Fruit fly (Drosophila melanogaster) whole organism, embryonic: ENCODE measurements around the gene hob.

ENCODE experiments used
- CG10366 ChIP-seq: fragments of 200-800 bp; sonication (Bioruptor generic); IDR thresholded peaks from 2 replicates; pipeline ENCODE4 v1.3.6; 2022; ENCODE audit warnings: missing biosample characterization, missing genetic modification characterization
- CG10431 ChIP-seq: fragments of 200-800 bp; sonication (Bioruptor generic); optimal IDR thresholded peaks from 3 replicates; lab custom pipeline; 2018; ENCODE audit warnings: missing biosample characterization, mild to moderate bottlenecking, missing genetic modification characterization
- CG10959 ChIP-seq: fragments of 200-800 bp; sonication (Bioruptor generic); IDR thresholded peaks from 2 replicates; pipeline ENCODE4 v1.3.6; 2022; ENCODE audit warnings: missing biosample characterization, missing genetic modification characterization
- CG12155 ChIP-seq: fragments of 200-800 bp; sonication (Bioruptor generic); optimal IDR thresholded peaks from 3 replicates; lab custom pipeline; 2016; ENCODE audit warnings: missing biosample characterization, missing genetic modification characterization
- CG12744 ChIP-seq: fragments of 200-800 bp; sonication (Bioruptor generic); optimal IDR thresholded peaks from 2 replicates; lab custom pipeline; 2016; ENCODE audit warnings: missing biosample characterization, missing genetic modification characterization
- CG13424 ChIP-seq: fragments of 200-800 bp; sonication (Bioruptor generic); optimal IDR thresholded peaks from 2 replicates; lab custom pipeline; 2019; ENCODE audit warnings: missing biosample characterization, mild to moderate bottlenecking, missing genetic modification characterization, moderate library complexity
- CG14965 ChIP-seq: fragments of 200-800 bp; sonication (Bioruptor generic); optimal IDR thresholded peaks from 2 replicates; lab custom pipeline; 2016; ENCODE audit warnings: missing biosample characterization, missing genetic modification characterization, borderline replicate concordance
- CG15514 ChIP-seq: fragments of 200-800 bp; sonication (Bioruptor generic); optimal IDR thresholded peaks from 3 replicates; lab custom pipeline; 2017; ENCODE audit warnings: missing biosample characterization, missing genetic modification characterization, mild to moderate bottlenecking, moderate library complexity, missing genetic modification reagents
- CG1602 ChIP-seq: fragments of 200-800 bp; sonication (Bioruptor generic); optimal IDR thresholded peaks from 3 replicates; lab custom pipeline; 2016; ENCODE audit warnings: missing biosample characterization, missing genetic modification characterization
- CG1603 ChIP-seq: fragments of 200-800 bp; sonication (Bioruptor generic); optimal IDR thresholded peaks from 2 replicates; lab custom pipeline; 2019; ENCODE audit warnings: missing biosample characterization, mild to moderate bottlenecking, missing genetic modification characterization, moderate library complexity
- CG17829 ChIP-seq: fragments of 200-800 bp; optimal IDR thresholded peaks from 2 replicates; lab custom pipeline; 2019; ENCODE audit warnings: missing biosample characterization, mild to moderate bottlenecking, missing genetic modification characterization, moderate library complexity
- CG18011 ChIP-seq: fragments of 200-800 bp; sonication (Bioruptor generic); optimal IDR thresholded peaks from 2 replicates; lab custom pipeline; 2017; ENCODE audit warnings: missing biosample characterization, missing genetic modification characterization, mild to moderate bottlenecking, moderate library complexity, missing genotype
- CG18262 ChIP-seq: fragments of 200-800 bp; optimal IDR thresholded peaks from 3 replicates; lab custom pipeline; 2019; ENCODE audit warnings: missing biosample characterization, mild to moderate bottlenecking, missing genetic modification characterization, moderate library complexity
- CG18599 ChIP-seq: fragments of 200-800 bp; sonication (Bioruptor generic); optimal IDR thresholded peaks from 3 replicates; lab custom pipeline; 2017; ENCODE audit warnings: missing biosample characterization, missing genetic modification characterization, mild to moderate bottlenecking, moderate library complexity, missing genetic modification reagents
- CG2678 ChIP-seq: fragments of 200-800 bp; sonication (Bioruptor generic); optimal IDR thresholded peaks from 3 replicates; lab custom pipeline; 2019; ENCODE audit warnings: missing biosample characterization, mild to moderate bottlenecking, missing genetic modification characterization, moderate library complexity
- CG32772 ChIP-seq: fragments of 200-800 bp; sonication (Bioruptor generic); IDR thresholded peaks from 2 replicates; pipeline ENCODE4 v1.3.6; 2022; ENCODE audit warnings: missing biosample characterization, missing genetic modification characterization
- CG3281 ChIP-seq: fragments of 200-800 bp; sonication (Bioruptor generic); optimal IDR thresholded peaks from 3 replicates; lab custom pipeline; 2017; ENCODE audit warnings: missing biosample characterization, mild to moderate bottlenecking, missing genetic modification characterization
- CG34422 ChIP-seq: fragments of 200-800 bp; sonication (Bioruptor generic); IDR thresholded peaks from 3 replicates; pipeline ENCODE4 v1.3.6; 2022; ENCODE audit warnings: missing biosample characterization, missing genetic modification characterization
- CG3995 ChIP-seq: fragments of 200-800 bp; sonication (Bioruptor generic); optimal IDR thresholded peaks from 3 replicates; lab custom pipeline; 2016; ENCODE audit warnings: missing biosample characterization, missing genetic modification characterization
- CG6689 ChIP-seq: fragments of 200-800 bp; sonication (Bioruptor generic); IDR thresholded peaks from 2 replicates; pipeline ENCODE4 v1.3.6; 2022; ENCODE audit warnings: missing biosample characterization, missing genetic modification characterization
- CG6765 ChIP-seq: fragments of 200-800 bp; sonication (Bioruptor generic); optimal IDR thresholded peaks from 3 replicates; lab custom pipeline; 2017; ENCODE audit warnings: missing biosample characterization, mild to moderate bottlenecking, missing genetic modification characterization
- CG6791 ChIP-seq: fragments of 200-800 bp; sonication (Bioruptor generic); IDR thresholded peaks from 3 replicates; pipeline ENCODE4 v1.3.6; 2022; ENCODE audit warnings: missing biosample characterization, missing genetic modification characterization; ENCODE audit not compliant: partially characterized antibody
- CG7271 ChIP-seq: fragments of 200-800 bp; sonication (Bioruptor generic); optimal IDR thresholded peaks from 2 replicates; lab custom pipeline; 2018; ENCODE audit warnings: missing biosample characterization, mild to moderate bottlenecking, missing genetic modification characterization, moderate library complexity
- CG7357 ChIP-seq: fragments of 200-800 bp; sonication (Bioruptor generic); IDR thresholded peaks from 3 replicates; pipeline ENCODE4 v1.3.6; 2022; ENCODE audit warnings: missing biosample characterization, missing genetic modification characterization
- CG8359 ChIP-seq: fragments of 200-800 bp; sonication (Bioruptor generic); optimal IDR thresholded peaks from 2 replicates; lab custom pipeline; 2017; ENCODE audit warnings: missing biosample characterization, mild to moderate bottlenecking, missing genetic modification characterization, borderline replicate concordance
- CG8478 ChIP-seq: fragments of >200 bp; optimal IDR thresholded peaks from 2 replicates; lab custom pipeline; 2018
- Chrac-16 ChIP-seq: fragments of 200-800 bp; sonication (Bioruptor generic); optimal IDR thresholded peaks from 3 replicates; lab custom pipeline; 2016; ENCODE audit warnings: missing biosample characterization, missing genetic modification characterization
- Fer1 ChIP-seq: fragments of 200-800 bp; sonication (Bioruptor generic); optimal IDR thresholded peaks from 2 replicates; lab custom pipeline; 2017; ENCODE audit warnings: missing biosample characterization, mild to moderate bottlenecking, missing genetic modification characterization
- H15 ChIP-seq: fragments of 200-800 bp; sonication (Bioruptor generic); IDR thresholded peaks from 3 replicates; pipeline ENCODE4 v1.3.6; 2022; ENCODE audit warnings: missing biosample characterization, missing genetic modification characterization
- HHEX ChIP-seq: fragments of 200-800 bp; sonication (Bioruptor generic); optimal IDR thresholded peaks from 3 replicates; lab custom pipeline; 2017; ENCODE audit warnings: missing biosample characterization, mild to moderate bottlenecking, missing genetic modification characterization, missing genetic modification reagents
- Hr39 ChIP-seq: fragments of >200 bp; optimal IDR thresholded peaks from 2 replicates; lab custom pipeline; 2017
- Kr ChIP-seq: fragments of 200-800 bp; sonication (Bioruptor generic); optimal IDR thresholded peaks from 2 replicates; lab custom pipeline; 2017; ENCODE audit warnings: missing biosample characterization, mild to moderate bottlenecking, missing genetic modification characterization
- NFAT ChIP-seq: fragments of 200-800 bp; sonication (Bioruptor generic); IDR thresholded peaks from 2 replicates; pipeline ENCODE4 v1.3.6; 2022; ENCODE audit warnings: missing biosample characterization, missing genetic modification characterization
- Nf-YA ChIP-seq: fragments of 200-800 bp; sonication (Bioruptor generic); IDR thresholded peaks from 2 replicates; pipeline ENCODE4 v1.3.6; 2022; ENCODE audit warnings: missing biosample characterization, missing genetic modification characterization
- NfI ChIP-seq: fragments of 200-800 bp; sonication (Bioruptor generic); optimal IDR thresholded peaks from 3 replicates; lab custom pipeline; 2018; ENCODE audit warnings: missing biosample characterization, mild to moderate bottlenecking, missing genetic modification characterization, moderate library complexity
- Optix ChIP-seq: fragments of 200-800 bp; sonication (Bioruptor generic); IDR thresholded peaks from 3 replicates; pipeline ENCODE4 v1.3.6; 2022; ENCODE audit warnings: missing biosample characterization, missing genetic modification characterization
- Poxn ChIP-seq: fragments of 200-800 bp; sonication (Bioruptor generic); IDR thresholded peaks from 2 replicates; pipeline ENCODE4 v1.3.6; 2022; ENCODE audit warnings: missing biosample characterization, missing genetic modification characterization
- Scr ChIP-seq: fragments of 200-800 bp; sonication (Bioruptor generic); IDR thresholded peaks from 2 replicates; pipeline ENCODE4 v1.3.6; 2022; ENCODE audit warnings: missing biosample characterization, missing genetic modification characterization; ENCODE audit not compliant: partially characterized antibody
- Trl ChIP-seq, 3 experiments: fragments of >200 bp in 2 of 3; fragments of 200-800 bp in 1 of 3; sonication (Bioruptor generic) in 1 of 3; optimal IDR thresholded peaks; 2 replicates in 1 of 3; 3 replicates in 2 of 3; lab custom pipeline; 2016 to 2017; ENCODE audit warnings: missing biosample characterization in 1 of 3, missing genetic modification characterization in 1 of 3
- cad ChIP-seq: fragments of >200 bp; optimal IDR thresholded peaks from 2 replicates; lab custom pipeline; 2017; ENCODE audit warnings: missing biosample characterization, missing genetic modification characterization
- caup ChIP-seq: fragments of 200-800 bp; sonication (Bioruptor generic); optimal IDR thresholded peaks from 3 replicates; lab custom pipeline; 2017; ENCODE audit warnings: missing biosample characterization, mild to moderate bottlenecking, missing genetic modification characterization, moderate library complexity; ENCODE audit not compliant: severe bottlenecking
- cg ChIP-seq: fragments of 200-800 bp; sonication (Bioruptor generic); optimal IDR thresholded peaks from 3 replicates; lab custom pipeline; 2019; ENCODE audit warnings: missing biosample characterization, mild to moderate bottlenecking, missing genetic modification characterization, moderate library complexity
- chm ChIP-seq: fragments of 200-800 bp; sonication (Bioruptor generic); IDR thresholded peaks from 2 replicates; pipeline ENCODE4 v1.3.6; 2022; ENCODE audit warnings: missing biosample characterization, missing genetic modification characterization
- fd96Cb ChIP-seq: fragments of 200-800 bp; sonication (Bioruptor generic); optimal IDR thresholded peaks from 2 replicates; lab custom pipeline; 2018; ENCODE audit warnings: missing biosample characterization, mild to moderate bottlenecking, missing genetic modification characterization, moderate library complexity
- knrl ChIP-seq: fragments of 200-800 bp; sonication (Bioruptor generic); IDR thresholded peaks from 3 replicates; pipeline ENCODE4 v1.3.6; 2022; ENCODE audit warnings: missing biosample characterization, missing genetic modification characterization; ENCODE audit not compliant: partially characterized antibody
- sens ChIP-seq: fragments of 200-800 bp; sonication (Bioruptor generic); peaks from one replicate; lab custom pipeline; 2016; ENCODE audit warnings: missing biosample characterization, missing genetic modification characterization
- sisA ChIP-seq: fragments of 200-800 bp; sonication (Bioruptor generic); IDR thresholded peaks from 2 replicates; pipeline ENCODE4 v1.3.6; 2022; ENCODE audit warnings: missing biosample characterization, missing genetic modification characterization
- slou ChIP-seq: fragments of 200-800 bp; sonication (Bioruptor generic); optimal IDR thresholded peaks from 3 replicates; lab custom pipeline; 2016; ENCODE audit warnings: missing biosample characterization, missing genetic modification characterization
- so ChIP-seq: fragments of 200-800 bp; sonication (Bioruptor generic); IDR thresholded peaks from 3 replicates; pipeline ENCODE4 v1.3.6; 2022; ENCODE audit warnings: missing biosample characterization, missing genetic modification characterization
- unpg ChIP-seq: fragments of 200-800 bp; sonication (Bioruptor generic); optimal IDR thresholded peaks from 3 replicates; lab custom pipeline; 2018; ENCODE audit warnings: missing biosample characterization, mild to moderate bottlenecking, missing genetic modification characterization, moderate library complexity

Gene hob

dm6 chr3L:3225769-3226457, 7.2 kb upstream of the hob start (continued):
- TF ChIP-seq CG10431 (GFP tag; lab: Kevin White, UChicago): no peak
- peak; percentile 26 for TF ChIP-seq Fer1 (GFP tag; lab: Kevin White, UChicago)
- TF ChIP-seq CG2678 (tag; lab: Kevin White, UChicago): no peak
- TF ChIP-seq Hr39 (lab: Kevin White, UChicago): no peak
- no peak for TF ChIP-seq CG18011 (GFP tag; lab: Kevin White, UChicago)
- TF ChIP-seq CG3995 (GFP tag; lab: Kevin White, UChicago): no peak
- peak; percentile 90 for TF ChIP-seq CG8478 (lab: Kevin White, UChicago)
- no peak for TF ChIP-seq chm (GFP tag; lab: Robert Waterston, UW)
- TF ChIP-seq HHEX (GFP tag; lab: Kevin White, UChicago): no peak
- no peak for TF ChIP-seq Optix (GFP tag; lab: Robert Waterston, UW)
- no peak for TF ChIP-seq CG1602 (GFP tag; lab: Kevin White, UChicago)
- TF ChIP-seq CG12744: no peak
- peak; percentile 19 for TF ChIP-seq CG12155 (GFP tag; lab: Kevin White, UChicago)
- peak; percentile 95 to 99 for TF ChIP-seq Trl (optimal IDR thresholded peaks at IDR 0.05; lab: Kevin White, UChicago)
- peak; percentile 67 for TF ChIP-seq Trl (GFP tag; optimal IDR thresholded peaks at IDR 0.05; lab: Kevin White, UChicago)
- no peak for TF ChIP-seq CG18262 (tag; lab: Kevin White, UChicago)
- TF ChIP-seq H15 (GFP tag; lab: Robert Waterston, UW): no peak
- no peak for TF ChIP-seq CG18599
- no peak for TF ChIP-seq fd96Cb (tag; lab: Kevin White, UChicago)
- TF ChIP-seq so (GFP tag; lab: Robert Waterston, UW): no peak
- TF ChIP-seq CG8359 (GFP tag; lab: Kevin White, UChicago): no peak
- TF ChIP-seq CG10366: no peak
- TF ChIP-seq CG32772 (GFP tag; lab: Robert Waterston, UW): no peak
- no peak for TF ChIP-seq Poxn (GFP tag; lab: Robert Waterston, UW)
- no peak for TF ChIP-seq Nf-YA (GFP tag; lab: Robert Waterston, UW)
- TF ChIP-seq cad (GFP tag; lab: Kevin White, UChicago): no peak
- no peak for TF ChIP-seq CG7271
- TF ChIP-seq CG34422: peak; percentile 28; the same call in 1 of the 3 replicates
- no peak for TF ChIP-seq caup (GFP tag; lab: Kevin White, UChicago)
- TF ChIP-seq cg (GFP tag; lab: Kevin White, UChicago): peak; percentile 100
- TF ChIP-seq CG6791: no peak
- no peak for TF ChIP-seq unpg
- no peak for TF ChIP-seq sisA (GFP tag; lab: Robert Waterston, UW)
- TF ChIP-seq Kr (GFP tag; lab: Kevin White, UChicago): no peak
- TF ChIP-seq CG7357 (GFP tag; lab: Robert Waterston, UW): no peak
- TF ChIP-seq CG3281 (GFP tag; lab: Kevin White, UChicago): no peak
- no peak for TF ChIP-seq CG10959 (GFP tag; lab: Robert Waterston, UW)
- no peak for TF ChIP-seq CG17829 (tag; lab: Kevin White, UChicago)
- TF ChIP-seq NfI (GFP tag; lab: Kevin White, UChicago): peak; percentile 6
- TF ChIP-seq NFAT (GFP tag; lab: Robert Waterston, UW): no peak
- TF ChIP-seq CG6689 (GFP tag; lab: Robert Waterston, UW): no peak
- TF ChIP-seq sens (GFP tag; lab: Kevin White, UChicago): peak; percentile 10
- no peak for TF ChIP-seq Chrac-16
- no peak for TF ChIP-seq slou (GFP tag; lab: Kevin White, UChicago)
- TF ChIP-seq CG6765 (GFP tag; lab: Kevin White, UChicago): no peak
- no peak for TF ChIP-seq knrl (GFP tag; lab: Robert Waterston, UW)
- TF ChIP-seq CG13424: no peak
- TF ChIP-seq CG15514 (GFP tag; lab: Kevin White, UChicago): no peak
- TF ChIP-seq Scr (GFP tag; lab: Robert Waterston, UW): no peak
- TF ChIP-seq CG1603 (tag; lab: Kevin White, UChicago): no peak
- TF ChIP-seq CG14965 (GFP tag; lab: Kevin White, UChicago): no peak
